ENCODE assay signal across 2 worm cellular contexts in genomic region chrIII:10326327-10326726, ce11.
A peak's percentile ranks its signal among the peaks of the same experiment; 100 is the strongest.
TF ChIP-seq lines count a peak whose summit lies in the region.

No protein-coding gene starts in this region.

TF ChIP-seq in whole organism, L4 larva, 104 proteins besides CTCF, POLR2A, EP300 and RAD21:
- TF ChIP-seq tra-1 (GFP tag; IDR thresholded peaks at IDR 0.05; lab: Robert Waterston, UW) (no peak), set-16 (GFP tag; IDR thresholded peaks at IDR 0.05; lab: Robert Waterston, UW) (peak; percentile 79), aha-1 (tag; lab: Kevin White, UChicago) (no peak), nhr-111 (GFP tag; optimal IDR thresholded peaks at IDR 0.05; lab: Kevin White, UChicago) (no peak), ZK337.2 (GFP tag; IDR thresholded peaks at IDR 0.05; lab: Robert Waterston, UW) (no peak), egl-43 (GFP tag; IDR thresholded peaks at IDR 0.05; lab: Robert Waterston, UW) (peak; percentile 61; the same call in 1 of the 2 replicates), hlh-30 (tag; optimal IDR thresholded peaks at IDR 0.05; lab: Kevin White, UChicago; ENCODE audit: insufficient read depth) (no peak)
TF ChIP-seq in whole organism, L4 larva: peak in this region for 2.

TF ChIP-seq in whole organism, young adult, 124 proteins besides CTCF, POLR2A, EP300 and RAD21:
- TF ChIP-seq sdz-38 (tag; optimal IDR thresholded peaks at IDR 0.05; lab: Kevin White, UChicago) = no peak
- TF ChIP-seq let-526 (GFP tag; IDR thresholded peaks at IDR 0.05; lab: Robert Waterston, UW) = no peak
- no peak for TF ChIP-seq Y67H2A.10 (GFP tag; conservative IDR thresholded peaks at IDR 0.05; lab: Robert Waterston, UW)
- no peak for TF ChIP-seq ztf-6 (GFP tag; IDR thresholded peaks at IDR 0.05; lab: Robert Waterston, UW)
- no peak for TF ChIP-seq bed-2 (GFP tag; IDR thresholded peaks at IDR 0.05; lab: Robert Waterston, UW)
- TF ChIP-seq lin-40 (tag; optimal IDR thresholded peaks at IDR 0.05; lab: Kevin White, UChicago) = no peak
- TF ChIP-seq F39B2.1 (GFP tag; IDR thresholded peaks at IDR 0.05; lab: Robert Waterston, UW) = no peak
- TF ChIP-seq ceh-58 (GFP tag; IDR thresholded peaks at IDR 0.05; lab: Robert Waterston, UW) = no peak
- TF ChIP-seq unc-130 (GFP tag; optimal IDR thresholded peaks at IDR 0.05; lab: Kevin White, UChicago) = no peak
- no peak for TF ChIP-seq B0035.1 (tag; optimal IDR thresholded peaks at IDR 0.05; lab: Kevin White, UChicago)
- no peak for TF ChIP-seq unc-62 (GFP tag; optimal IDR thresholded peaks at IDR 0.05; lab: Kevin White, UChicago)
- 0 out of 2 replicates have a peak, but pooled peaks have one; percentile 20 for TF ChIP-seq nfyb-1 (GFP tag; IDR thresholded peaks at IDR 0.05; lab: Robert Waterston, UW)
- peak; percentile 83 for TF ChIP-seq zfh-2 (GFP tag; conservative IDR thresholded peaks at IDR 0.05; lab: Robert Waterston, UW)
- no peak for TF ChIP-seq nfya-1 (tag; optimal IDR thresholded peaks at IDR 0.05; lab: Kevin White, UChicago; ENCODE audit: borderline replicate concordance, insufficient read depth)
- TF ChIP-seq C17E4.6 (GFP tag; IDR thresholded peaks at IDR 0.05; lab: Robert Waterston, UW) = no peak
- TF ChIP-seq K12H6.12 (tag; optimal IDR thresholded peaks at IDR 0.05; lab: Kevin White, UChicago) = no peak
- no peak for TF ChIP-seq atf-7 (tag; optimal IDR thresholded peaks at IDR 0.05; lab: Kevin White, UChicago)
- no peak for TF ChIP-seq rpc-1 (optimal IDR thresholded peaks at IDR 0.05; lab: Kevin White, UChicago)
- TF ChIP-seq rpc-1 (tag; optimal IDR thresholded peaks at IDR 0.05; lab: Kevin White, UChicago) = no peak
- no peak for TF ChIP-seq F23B12.7 (tag; optimal IDR thresholded peaks at IDR 0.05; lab: Kevin White, UChicago; ENCODE audit: insufficient read depth)
- TF ChIP-seq egrh-3 (GFP tag; IDR thresholded peaks at IDR 0.05; lab: Robert Waterston, UW) = peak; percentile 26; the same call in 1 of the 2 replicates
- no peak for TF ChIP-seq rec-8 (tag; optimal IDR thresholded peaks at IDR 0.05; lab: Kevin White, UChicago)
